Worm (Caenorhabditis elegans) whole organism, dauer: ENCODE results near the gene F45F2.9.

ENCODE experiments used
- unc-62 ChIP-seq: sonication (generic microtip); optimal IDR thresholded peaks from 2 replicates; lab custom pipeline; 2017; ENCODE audit warnings: missing biosample characterization, missing genetic modification reagents, missing genetic modification characterization

The F45F2.9 gene

DNA sequence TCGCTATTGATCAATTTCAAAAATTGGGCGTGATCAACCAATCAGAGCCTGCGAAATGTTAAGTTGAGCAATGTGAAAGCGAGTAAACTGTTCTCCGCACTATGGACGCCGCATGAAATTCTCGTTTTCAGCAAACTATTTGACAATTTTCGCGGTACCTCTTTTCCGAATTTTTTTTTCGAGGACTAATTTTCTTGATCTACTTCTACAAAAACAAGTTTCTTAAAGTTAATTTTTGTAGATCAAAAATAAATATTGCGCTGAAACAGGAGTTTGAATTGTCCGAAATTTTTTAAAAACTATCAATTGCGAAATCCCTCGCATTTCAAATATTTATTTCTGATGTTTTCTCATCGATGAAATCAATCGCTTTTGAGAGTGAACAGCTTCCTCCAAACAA lies 4.5 kb upstream of the F45F2.9 start:
- TF ChIP-seq unc-62 (GFP tag; lab: Kevin White, UChicago): no peak

ce11 chrV:8516426-8516825 lies 3.2 kb upstream of the F45F2.9 start:
- TF ChIP-seq unc-62 (GFP tag; lab: Kevin White, UChicago): no peak

DNA sequence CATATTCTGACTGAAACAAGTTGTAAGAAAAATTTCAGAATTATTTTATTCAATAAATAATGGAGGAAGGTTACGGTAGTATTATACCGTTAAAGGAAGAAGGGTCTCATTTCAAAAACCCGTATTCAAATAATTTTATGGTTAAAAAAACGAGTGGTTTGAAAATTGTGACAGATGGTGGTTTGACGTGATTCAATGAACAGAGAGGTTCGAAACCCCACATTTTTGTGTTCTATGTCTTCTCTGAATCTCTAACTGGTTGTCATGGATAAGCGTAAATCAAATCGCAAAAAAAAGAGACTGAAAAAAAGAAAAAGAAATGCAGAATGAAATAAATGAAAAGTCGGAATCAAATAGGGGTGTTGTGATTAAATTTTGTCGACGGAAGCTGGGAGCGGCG lies 5.9 kb downstream of the F45F2.9 start, which contains the start of gene ZK994.6:
Gene ZK994.6 (minus strand): TSS at position 101 of the 400 bp plus-strand sequence.
- no peak for TF ChIP-seq unc-62 (GFP tag; lab: Kevin White, UChicago)

DNA sequence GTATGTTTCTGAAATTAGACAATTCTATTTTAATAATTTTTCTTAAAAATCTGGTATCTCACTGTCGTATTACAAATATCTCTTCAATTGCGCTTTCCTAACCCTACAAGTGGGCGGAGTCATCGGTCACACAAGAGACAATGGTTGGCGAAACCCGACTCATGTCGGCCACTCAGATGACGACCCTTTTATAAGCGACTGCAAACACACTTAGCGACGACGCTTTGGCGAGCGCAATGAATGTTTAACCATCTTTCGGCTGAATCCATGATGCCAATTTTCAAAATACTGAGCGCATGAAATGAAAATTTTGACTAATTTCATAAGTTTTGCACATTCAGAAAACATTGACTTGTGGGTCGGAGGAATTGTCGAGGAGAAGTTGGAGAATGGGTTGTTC lies 12.9 kb downstream of the F45F2.9 start:
- no peak for TF ChIP-seq unc-62 (GFP tag; lab: Kevin White, UChicago)

ce11 chrV:8499407-8499806 lies 13.9 kb downstream of the F45F2.9 start:
- no peak for TF ChIP-seq unc-62 (GFP tag; lab: Kevin White, UChicago)

DNA sequence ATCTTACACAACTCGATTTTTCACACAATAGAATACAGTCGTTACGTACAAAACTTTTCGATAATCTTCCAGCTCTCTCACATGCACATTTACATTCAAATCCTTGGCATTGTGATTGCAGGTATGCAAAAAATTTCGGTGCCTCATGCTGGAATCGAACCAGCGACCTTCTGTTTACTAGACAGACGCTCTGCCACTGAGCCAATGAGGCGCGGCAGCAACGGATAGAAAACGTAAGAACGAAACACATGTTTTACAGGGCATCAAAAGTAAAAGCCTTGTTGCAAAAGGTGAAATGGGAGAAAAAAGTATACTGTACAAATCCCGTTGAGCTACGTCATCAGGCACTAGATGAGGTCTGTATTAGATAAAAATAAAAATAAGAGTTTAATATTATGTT lies 17.3 kb downstream of the F45F2.9 start:
- no peak for TF ChIP-seq unc-62 (GFP tag; lab: Kevin White, UChicago)

DNA sequence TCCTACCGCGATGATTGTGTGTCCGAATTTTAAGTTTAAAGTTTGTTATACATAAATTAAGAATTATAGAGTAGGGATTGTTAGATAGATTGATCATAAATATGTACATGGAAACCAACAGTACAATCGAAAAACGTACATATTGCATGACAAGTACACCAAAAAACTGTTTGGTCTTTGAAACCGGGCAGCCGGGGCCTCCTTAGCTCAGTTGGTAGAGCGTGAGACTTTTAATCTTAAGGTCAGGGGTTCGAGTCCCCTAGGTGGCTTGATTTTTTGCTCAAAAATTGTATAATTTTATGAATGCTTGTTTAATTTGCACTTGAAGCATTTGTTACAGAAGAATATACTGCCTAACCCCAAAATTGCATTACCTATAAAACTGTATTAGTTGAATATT lies 18.2 kb downstream of the F45F2.9 start:
- TF ChIP-seq unc-62 (GFP tag; lab: Kevin White, UChicago): no peak

ce11 chrV:8494260-8494939 lies 18.9 kb downstream of the F45F2.9 start, which contains the start of gene pxn-1:
Gene pxn-1 (plus strand): TSS chrV:8494889.
- TF ChIP-seq unc-62 (GFP tag; lab: Kevin White, UChicago): no peak

ce11 chrV:8481274-8481673 lies 32.0 kb downstream of the F45F2.9 start:
- no peak for TF ChIP-seq unc-62 (GFP tag; lab: Kevin White, UChicago)

DNA sequence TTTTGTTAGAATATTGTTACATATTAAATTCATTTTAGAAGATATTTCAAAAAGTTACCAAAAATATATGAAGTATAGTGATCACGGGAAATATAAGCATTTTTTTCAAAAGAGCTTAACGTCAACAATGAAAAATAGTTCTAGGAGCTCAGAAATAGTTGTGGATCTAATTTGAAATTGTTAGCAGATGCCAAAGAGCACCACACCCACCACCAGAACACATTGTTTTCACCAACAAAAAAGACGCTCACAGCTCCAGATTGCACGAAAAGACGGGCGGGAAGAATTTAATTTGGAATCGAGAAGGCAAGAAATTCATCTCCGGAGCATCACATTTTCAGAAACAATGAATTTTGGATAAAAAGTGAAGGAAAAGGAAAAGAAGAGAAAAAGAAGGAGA lies 42.4 kb downstream of the F45F2.9 start, which contains the start of gene gplb-1:
Gene gplb-1 (minus strand): TSS at position 337 of the 400 bp plus-strand sequence.
- TF ChIP-seq unc-62 (GFP tag; lab: Kevin White, UChicago): no peak

DNA sequence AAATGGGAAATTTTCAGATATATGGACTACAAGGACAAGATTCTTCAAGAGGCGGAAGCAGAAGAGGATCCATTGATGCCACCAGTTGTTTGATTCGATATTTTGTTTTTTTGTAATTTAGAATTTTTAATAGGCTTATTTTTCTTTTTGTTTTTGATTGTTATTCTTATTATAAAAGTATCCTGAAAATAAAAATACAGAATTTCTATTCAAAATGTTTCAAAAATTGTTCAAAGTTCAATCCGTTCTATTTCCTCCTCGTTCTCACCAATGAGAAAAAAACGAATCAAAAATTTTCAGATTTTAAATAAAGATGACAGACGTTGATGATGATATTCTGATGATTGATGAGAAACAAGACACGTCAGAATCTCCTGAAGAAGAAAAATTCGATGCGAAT lies 44.5 kb downstream of the F45F2.9 start, which contains the start of gene phf-30:
Gene phf-30 (plus strand): TSS at position 301 of the 400 bp plus-strand sequence.
- TF ChIP-seq unc-62 (GFP tag; lab: Kevin White, UChicago): no peak

DNA sequence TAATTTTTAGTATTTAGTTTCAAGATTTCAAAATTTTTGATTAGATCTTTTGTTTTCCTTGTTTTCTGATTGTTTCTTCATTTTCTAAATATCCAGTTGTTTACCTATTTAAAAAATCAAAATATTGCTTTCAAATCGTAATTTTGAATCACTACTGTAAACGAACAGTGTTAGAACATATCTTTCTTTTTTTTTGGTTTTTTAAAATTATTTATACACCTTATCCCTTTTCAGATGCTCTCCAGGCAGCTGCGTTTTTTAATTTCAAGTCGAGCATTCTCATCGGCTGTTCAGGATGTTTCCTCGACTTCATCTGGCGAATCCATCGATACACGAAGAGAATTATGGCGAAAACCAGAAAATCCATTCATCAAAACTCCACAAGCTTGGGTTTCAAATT lies 46.2 kb downstream of the F45F2.9 start, which contains the start of gene mrpl-4:
Gene mrpl-4 (plus strand): TSS at position 235 of the 400 bp plus-strand sequence.
- no peak for TF ChIP-seq unc-62 (GFP tag; lab: Kevin White, UChicago)

- no peak for TF ChIP-seq unc-62 (GFP tag; lab: Kevin White, UChicago)
These were observed 47.9 kb downstream of the F45F2.9 start, which contains the start of gene mrps-2 for ce11 chrV:8465386-8465785. Gene mrps-2 (plus strand): TSS chrV:8465686.
